Fruit fly (Drosophila melanogaster) whole organism, embryonic: ENCODE results near the gene Uba5.

Experiments used
- Asciz ChIP-seq: fragments of 200-800 bp; sonication (Bioruptor generic); optimal IDR thresholded peaks from 2 replicates; lab custom pipeline; 2017; ENCODE audit warnings: missing biosample characterization, mild to moderate bottlenecking, missing genetic modification characterization, missing genetic modification reagents
- CG10321 ChIP-seq: fragments of 200-800 bp; sonication (Bioruptor generic); IDR thresholded peaks from 2 replicates; pipeline ENCODE4 v1.3.6; 2022; ENCODE audit warnings: missing biosample characterization, missing genetic modification characterization
- CG11398 ChIP-seq: fragments of 200-800 bp; sonication (Bioruptor generic); optimal IDR thresholded peaks from 2 replicates; lab custom pipeline; 2016; ENCODE audit warnings: missing biosample characterization, missing genetic modification characterization
- CG12391 ChIP-seq: fragments of 200-800 bp; sonication (Bioruptor generic); optimal IDR thresholded peaks from 3 replicates; lab custom pipeline; 2018; ENCODE audit warnings: missing biosample characterization, mild to moderate bottlenecking, missing genetic modification characterization, moderate library complexity
- CG12769 ChIP-seq: fragments of 200-800 bp; sonication (Bioruptor generic); optimal IDR thresholded peaks from 2 replicates; lab custom pipeline; 2019; ENCODE audit warnings: missing biosample characterization, mild to moderate bottlenecking, missing genetic modification characterization, moderate library complexity
- CG14050 ChIP-seq: fragments of 200-800 bp; sonication (Bioruptor generic); IDR thresholded peaks from 3 replicates; pipeline ENCODE4 v1.3.6; 2022; ENCODE audit warnings: missing biosample characterization, missing genetic modification characterization
- CG18599 ChIP-seq: fragments of 200-800 bp; sonication (Bioruptor generic); optimal IDR thresholded peaks from 3 replicates; lab custom pipeline; 2017; ENCODE audit warnings: missing biosample characterization, missing genetic modification characterization, mild to moderate bottlenecking, moderate library complexity, missing genetic modification reagents
- CG31365 ChIP-seq: fragments of 200-800 bp; sonication (Bioruptor generic); optimal IDR thresholded peaks from 2 replicates; lab custom pipeline; 2018; ENCODE audit warnings: missing biosample characterization, mild to moderate bottlenecking, missing genetic modification characterization
- CG32532 ChIP-seq: fragments of 200-800 bp; sonication (Bioruptor generic); IDR thresholded peaks from 2 replicates; pipeline ENCODE4 v1.3.6; 2022; ENCODE audit warnings: missing biosample characterization, missing genetic modification characterization
- CG4707 ChIP-seq: fragments of 200-800 bp; sonication (Bioruptor generic); optimal IDR thresholded peaks from 2 replicates; lab custom pipeline; 2018; ENCODE audit warnings: missing biosample characterization, mild to moderate bottlenecking, missing genetic modification characterization, moderate library complexity
- CG6175 ChIP-seq: fragments of 200-800 bp; sonication (Bioruptor generic); IDR thresholded peaks from 3 replicates; pipeline ENCODE4 v1.3.6; 2022; ENCODE audit warnings: missing biosample characterization, missing genetic modification characterization
- CG6689 ChIP-seq: fragments of 200-800 bp; sonication (Bioruptor generic); IDR thresholded peaks from 2 replicates; pipeline ENCODE4 v1.3.6; 2022; ENCODE audit warnings: missing biosample characterization, missing genetic modification characterization
- CG6765 ChIP-seq: fragments of 200-800 bp; sonication (Bioruptor generic); optimal IDR thresholded peaks from 3 replicates; lab custom pipeline; 2017; ENCODE audit warnings: missing biosample characterization, mild to moderate bottlenecking, missing genetic modification characterization
- CG8388 ChIP-seq: fragments of 200-800 bp; sonication (Bioruptor generic); optimal IDR thresholded peaks from 2 replicates; lab custom pipeline; 2019; ENCODE audit warnings: missing biosample characterization, mild to moderate bottlenecking, missing genetic modification characterization, moderate library complexity
- CG9932 ChIP-seq: fragments of 200-800 bp; sonication (Bioruptor generic); IDR thresholded peaks from 2 replicates; pipeline ENCODE4 v1.3.6; 2022; ENCODE audit warnings: missing biosample characterization, missing genetic modification characterization
- Deaf1 ChIP-seq: fragments of 200-800 bp; optimal IDR thresholded peaks from 3 replicates; lab custom pipeline; 2019; ENCODE audit warnings: missing biosample characterization, mild to moderate bottlenecking, missing genetic modification characterization, moderate library complexity
- Dek ChIP-seq: fragments of 200-800 bp; sonication (Bioruptor generic); optimal IDR thresholded peaks from 3 replicates; lab custom pipeline; 2019; ENCODE audit warnings: missing biosample characterization, mild to moderate bottlenecking, missing genetic modification characterization, moderate library complexity
- Doc2 ChIP-seq: fragments of 200-800 bp; sonication (Bioruptor generic); IDR thresholded peaks from 2 replicates; pipeline ENCODE4 v1.3.6; 2022; ENCODE audit warnings: missing biosample characterization, missing genetic modification characterization
- Eip74EF ChIP-seq, 2 experiments: fragments of 200-800 bp in 1 of 2; fragments of >200 bp in 1 of 2; sonication (Bioruptor generic) in 1 of 2; optimal IDR thresholded peaks; 2 replicates each; lab custom pipeline; 2017 to 2019; ENCODE audit warnings: missing biosample characterization in 2 of 2, missing genetic modification characterization in 2 of 2, mild to moderate bottlenecking in 1 of 2, moderate library complexity in 1 of 2
- Ets65A ChIP-seq: fragments of 200-800 bp; sonication (Bioruptor generic); peaks from one replicate; lab custom pipeline; 2016; ENCODE audit warnings: missing biosample characterization, missing genetic modification characterization
- GATAe ChIP-seq: fragments of 200-800 bp; sonication (Bioruptor generic); conservative IDR thresholded peaks from 2 replicates; pipeline ENCODE4 v1.3.6; 2022; ENCODE audit warnings: missing biosample characterization, missing genetic modification characterization
- MBD-R2 ChIP-seq: fragments of 200-800 bp; sonication (Bioruptor generic); IDR thresholded peaks from 2 replicates; pipeline ENCODE4 v1.3.6; 2022; ENCODE audit warnings: missing biosample characterization, missing genetic modification characterization
- Max ChIP-seq: fragments of 200-800 bp; sonication (Bioruptor generic); optimal IDR thresholded peaks from 2 replicates; lab custom pipeline; 2016; ENCODE audit warnings: missing biosample characterization, mild to moderate bottlenecking, missing genetic modification characterization
- Mrtf ChIP-seq: fragments of 200-800 bp; sonication (Bioruptor generic); IDR thresholded peaks from 3 replicates; pipeline ENCODE4 v1.3.6; 2022; ENCODE audit warnings: missing biosample characterization, missing genetic modification characterization
- NfI ChIP-seq: fragments of 200-800 bp; sonication (Bioruptor generic); optimal IDR thresholded peaks from 3 replicates; lab custom pipeline; 2018; ENCODE audit warnings: missing biosample characterization, mild to moderate bottlenecking, missing genetic modification characterization, moderate library complexity
- Oaz ChIP-seq: fragments of 200-800 bp; sonication (Bioruptor generic); IDR thresholded peaks from 2 replicates; pipeline ENCODE4 v1.3.6; 2022; ENCODE audit warnings: missing biosample characterization, missing genetic modification characterization
- Sin3A ChIP-seq: fragments of >200 bp; optimal IDR thresholded peaks from 2 replicates; lab custom pipeline; 2018
- Sox100B ChIP-seq: fragments of 200-800 bp; sonication (Bioruptor generic); optimal IDR thresholded peaks from 3 replicates; lab custom pipeline; 2018; ENCODE audit warnings: missing biosample characterization, mild to moderate bottlenecking, missing genetic modification characterization
- Sry-β ChIP-seq: fragments of 200-800 bp; sonication (Bioruptor generic); optimal IDR thresholded peaks from 2 replicates; lab custom pipeline; 2018; ENCODE audit warnings: missing biosample characterization, mild to moderate bottlenecking, missing genetic modification characterization, moderate library complexity
- bsh ChIP-seq, 2 experiments: fragments of 200-800 bp; sonication (Bioruptor generic); optimal IDR thresholded peaks; 2 replicates each; lab custom pipeline; 2017 to 2018; ENCODE audit warnings: mild to moderate bottlenecking in 2 of 2, missing biosample characterization in 2 of 2, missing genetic modification characterization in 2 of 2, moderate library complexity in 1 of 2
- caup ChIP-seq: fragments of 200-800 bp; sonication (Bioruptor generic); optimal IDR thresholded peaks from 3 replicates; lab custom pipeline; 2017; ENCODE audit warnings: missing biosample characterization, mild to moderate bottlenecking, missing genetic modification characterization, moderate library complexity; ENCODE audit not compliant: severe bottlenecking
- crc ChIP-seq: fragments of 200-800 bp; sonication (Bioruptor generic); optimal IDR thresholded peaks from 2 replicates; lab custom pipeline; 2016; ENCODE audit warnings: missing biosample characterization, missing genetic modification characterization
- danr ChIP-seq: fragments of 200-800 bp; sonication (Bioruptor generic); IDR thresholded peaks from 2 replicates; pipeline ENCODE4 v1.3.6; 2022; ENCODE audit warnings: missing biosample characterization, missing genetic modification characterization
- exex ChIP-seq: fragments of 200-800 bp; sonication (Bioruptor generic); optimal IDR thresholded peaks from 4 replicates; lab custom pipeline; 2018; ENCODE audit warnings: missing biosample characterization, mild to moderate bottlenecking, missing genetic modification characterization, moderate library complexity
- gce ChIP-seq: fragments of 200-800 bp; sonication (Bioruptor generic); IDR thresholded peaks from 3 replicates; pipeline ENCODE4 v1.3.6; 2022; ENCODE audit warnings: missing biosample characterization, missing genetic modification characterization
- gem ChIP-seq: fragments of 200-800 bp; sonication (Bioruptor generic); optimal IDR thresholded peaks from 2 replicates; lab custom pipeline; 2019; ENCODE audit warnings: missing biosample characterization, mild to moderate bottlenecking, missing genetic modification characterization, moderate library complexity
- grau ChIP-seq: fragments of 200-800 bp; optimal IDR thresholded peaks from 3 replicates; lab custom pipeline; 2019; ENCODE audit warnings: missing biosample characterization, mild to moderate bottlenecking, missing genetic modification characterization, moderate library complexity
- hkb ChIP-seq, 2 experiments: fragments of 200-800 bp in 1 of 2; fragments of >200 bp in 1 of 2; sonication (Bioruptor generic) in 1 of 2; IDR thresholded peaks in 1 of 2; optimal IDR thresholded peaks in 1 of 2; 2 replicates each; pipeline versions ENCODE4 v1.3.6 to Lab custom; 2017 to 2022; ENCODE audit warnings: missing biosample characterization in 1 of 2, missing genetic modification characterization in 1 of 2
- mam ChIP-seq: fragments of 200-800 bp; sonication (Bioruptor generic); optimal IDR thresholded peaks from 3 replicates; lab custom pipeline; 2016; ENCODE audit warnings: missing biosample characterization, missing genetic modification characterization
- oc ChIP-seq: fragments of 200-800 bp; sonication (Bioruptor generic); optimal IDR thresholded peaks from 2 replicates; lab custom pipeline; 2018; ENCODE audit warnings: missing biosample characterization, mild to moderate bottlenecking, missing genetic modification characterization, moderate library complexity
- pum ChIP-seq: fragments of 200-800 bp; sonication (Bioruptor generic); optimal IDR thresholded peaks from 2 replicates; lab custom pipeline; 2016; ENCODE audit warnings: missing biosample characterization, missing genetic modification characterization
- sc ChIP-seq, 3 experiments: fragments of >200 bp in 2 of 3; fragments of 200-800 bp in 1 of 3; sonication (Bioruptor generic) in 1 of 3; optimal IDR thresholded peaks; 2 replicates in 2 of 3; 3 replicates in 1 of 3; lab custom pipeline; 2017; ENCODE audit warnings: mild to moderate bottlenecking in 1 of 3, missing biosample characterization in 1 of 3, missing genetic modification characterization in 1 of 3, missing genetic modification reagents in 1 of 3
- sens-2 ChIP-seq: fragments of 200-800 bp; sonication (Bioruptor generic); IDR thresholded peaks from 2 replicates; pipeline ENCODE4 v1.3.6; 2022; ENCODE audit warnings: missing biosample characterization, missing genetic modification characterization
- sima ChIP-seq: fragments of 200-800 bp; sonication (Bioruptor generic); optimal IDR thresholded peaks from 2 replicates; lab custom pipeline; 2016; ENCODE audit warnings: missing biosample characterization, missing genetic modification characterization
- slp2 ChIP-seq: fragments of 200-800 bp; sonication (Bioruptor generic); optimal IDR thresholded peaks from 2 replicates; lab custom pipeline; 2016; ENCODE audit warnings: missing biosample characterization, missing genetic modification characterization
- so ChIP-seq: fragments of 200-800 bp; sonication (Bioruptor generic); IDR thresholded peaks from 3 replicates; pipeline ENCODE4 v1.3.6; 2022; ENCODE audit warnings: missing biosample characterization, missing genetic modification characterization
- trem ChIP-seq: fragments of 200-800 bp; optimal IDR thresholded peaks from 3 replicates; lab custom pipeline; 2019; ENCODE audit warnings: missing biosample characterization, mild to moderate bottlenecking, missing genetic modification characterization, moderate library complexity
- trh ChIP-seq: fragments of 200-800 bp; sonication (Bioruptor generic); optimal IDR thresholded peaks from 2 replicates; lab custom pipeline; 2016; ENCODE audit warnings: missing biosample characterization, missing genetic modification characterization
- yki ChIP-seq: fragments of >200 bp; optimal IDR thresholded peaks from 3 replicates; lab custom pipeline; 2018
- zen ChIP-seq: fragments of 200-800 bp; sonication (Bioruptor generic); optimal IDR thresholded peaks from 3 replicates; lab custom pipeline; 2018; ENCODE audit warnings: missing biosample characterization, mild to moderate bottlenecking, missing genetic modification characterization, moderate library complexity

Uba5 gene

DNA sequence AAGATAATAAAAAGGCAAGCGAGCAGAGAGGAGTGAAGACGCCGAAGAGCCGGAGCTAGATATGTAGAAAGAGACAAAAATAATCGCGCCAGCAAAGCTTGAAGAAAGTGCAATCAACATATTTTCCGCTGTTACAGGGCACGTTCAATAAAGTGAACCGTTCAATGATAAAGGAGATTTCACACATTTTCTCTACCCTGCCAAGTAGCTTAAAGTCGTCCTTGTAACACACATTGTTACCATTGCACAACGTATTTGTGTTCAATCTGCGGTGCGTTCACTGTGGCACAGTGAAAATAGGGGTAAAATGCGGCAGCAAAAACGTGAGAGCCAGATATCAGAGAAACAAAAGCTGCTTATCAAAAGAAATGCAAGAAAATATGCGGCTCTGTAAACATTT is 16.1 kb downstream of the Uba5 start (continued):
- TF ChIP-seq caup (GFP tag; lab: Kevin White, UChicago) (no peak), CG6689 (GFP tag; lab: Robert Waterston, UW) (peak; percentile 59), NfI (GFP tag; lab: Kevin White, UChicago) (peak; percentile 45), gce (GFP tag; lab: Robert Waterston, UW) (0 out of 3 replicates have a peak, but pooled peaks have one; percentile 49), gem (tag; lab: Kevin White, UChicago) (peak; percentile 47), hkb (optimal IDR thresholded peaks at IDR 0.05; lab: Kevin White, UChicago) (no peak), hkb (GFP tag; IDR thresholded peaks at IDR 0.05; lab: Robert Waterston, UW) (peak; percentile 51; the same call in 1 of the 2 replicates), pum (GFP tag; lab: Kevin White, UChicago) (peak; percentile 31), sc (optimal IDR thresholded peaks at IDR 0.05; lab: Kevin White, UChicago) (no peak), sc (GFP tag; optimal IDR thresholded peaks at IDR 0.05; lab: Kevin White, UChicago) (no peak), mam (GFP tag; lab: Kevin White, UChicago) (peak; percentile 26), Deaf1 (tag; lab: Kevin White, UChicago) (no peak), Max (GFP tag; lab: Kevin White, UChicago) (no peak), CG6765 (GFP tag; lab: Kevin White, UChicago) (no peak), CG32532 (GFP tag; lab: Robert Waterston, UW) (peak; percentile 36; the same call in 1 of the 2 replicates), CG12391 (peak; percentile 29), Dek (tag; lab: Kevin White, UChicago) (no peak), CG8388 (GFP tag; lab: Kevin White, UChicago) (peak; percentile 28), trem (tag; lab: Kevin White, UChicago) (no peak), CG11398 (no peak), CG31365 (tag; lab: Kevin White, UChicago) (no peak), sima (no peak), slp2 (GFP tag; lab: Kevin White, UChicago) (peak; percentile 24), sens-2 (GFP tag; lab: Robert Waterston, UW) (no peak), GATAe (no peak), zen (tag; lab: Kevin White, UChicago) (no peak), CG14050 (GFP tag; lab: Robert Waterston, UW) (no peak), Sox100B (no peak), oc (tag; lab: Kevin White, UChicago) (peak; percentile 62), exex (tag; lab: Kevin White, UChicago) (no peak), crc (GFP tag; lab: Kevin White, UChicago) (no peak), grau (tag; lab: Kevin White, UChicago) (peak; percentile 86), trh (GFP tag; lab: Kevin White, UChicago) (no peak), CG4707 (GFP tag; lab: Kevin White, UChicago) (peak; percentile 15), yki (lab: Kevin White, UChicago) (no peak), MBD-R2 (GFP tag; lab: Robert Waterston, UW) (0 out of 2 replicates have a peak, but pooled peaks have one; percentile 10), Mrtf (peak; percentile 43; the same call in 1 of the 3 replicates), Doc2 (no peak), CG9932 (GFP tag; lab: Robert Waterston, UW) (peak; percentile 15; the same call in 1 of the 2 replicates), danr (GFP tag; lab: Robert Waterston, UW) (0 out of 2 replicates have a peak, but pooled peaks have one; percentile 22), Oaz (GFP tag; lab: Robert Waterston, UW) (no peak), Sin3A (lab: Kevin White, UChicago) (no peak), CG10321 (GFP tag; lab: Robert Waterston, UW) (no peak), CG12769 (tag; lab: Kevin White, UChicago) (peak; percentile 42), bsh (GFP tag; optimal IDR thresholded peaks at IDR 0.05; lab: Kevin White, UChicago) (peak in 1 of 2 experiments; percentile 71), Asciz (GFP tag; lab: Kevin White, UChicago) (peak; percentile 50), CG18599 (GFP tag; lab: Kevin White, UChicago) (peak; percentile 33), Ets65A (peak; percentile 93), Sry-β (GFP tag; lab: Kevin White, UChicago) (no peak), so (GFP tag; lab: Robert Waterston, UW) (no peak), CG6175 (GFP tag; lab: Robert Waterston, UW) (no peak), Eip74EF (GFP tag; optimal IDR thresholded peaks at IDR 0.05; lab: Kevin White, UChicago) (no peak)
